Fruit fly (Drosophila melanogaster): Measurements from ENCODE around the gene CG42846.

Gene CG42846

DNA sequence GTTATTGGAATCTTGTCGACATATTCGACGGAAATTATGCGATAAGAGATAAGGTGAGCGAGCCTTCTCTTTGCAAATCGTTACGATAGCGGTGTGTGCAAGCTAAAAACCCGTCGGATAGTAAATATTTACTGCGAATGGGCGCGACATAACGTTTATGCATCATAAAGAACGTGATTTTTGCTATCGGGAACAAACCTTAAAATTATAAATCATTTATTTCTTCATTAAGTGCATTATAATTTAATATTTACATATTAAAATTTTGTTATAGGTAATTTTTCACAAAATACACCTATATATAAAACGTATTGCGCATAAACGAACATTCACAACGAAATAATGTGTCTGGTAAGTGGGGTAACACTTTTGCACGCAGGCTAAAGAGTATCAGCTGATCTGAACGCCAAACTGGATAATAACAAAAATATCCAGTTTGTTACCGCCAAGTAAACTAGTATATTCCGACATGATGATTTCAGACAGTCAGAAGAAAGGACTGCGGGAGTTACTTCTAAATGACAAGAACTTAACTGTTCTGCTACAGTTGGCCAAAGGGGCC, 25.6 kb downstream of the CG42846 start, which contains the start of the genes Gk1 and CG13876 (continued):
- TF ChIP-seq h (optimal IDR thresholded peaks at IDR 0.05): no peak
- TF ChIP-seq D19A (tag; optimal IDR thresholded peaks at IDR 0.05): peak; percentile 95
- peak; percentile 93 for TF ChIP-seq CG12104 (GFP tag; optimal IDR thresholded peaks at IDR 0.05)
- TF ChIP-seq Adf1 (GFP tag; IDR thresholded peaks at IDR 0.05): peak; percentile 83
- TF ChIP-seq ems (GFP tag; optimal IDR thresholded peaks at IDR 0.05): peak; percentile 72
- TF ChIP-seq ATbp (GFP tag; optimal IDR thresholded peaks at IDR 0.05): peak; percentile 88
- TF ChIP-seq Eip74EF (GFP tag; optimal IDR thresholded peaks at IDR 0.05): peak in 1 of 2 experiments; percentile 93
- TF ChIP-seq Gsc (GFP tag; IDR thresholded peaks at IDR 0.05): no peak
- TF ChIP-seq hkb (optimal IDR thresholded peaks at IDR 0.05): no peak
- TF ChIP-seq hkb (GFP tag; IDR thresholded peaks at IDR 0.05): peak; percentile 96
- peak; percentile 29 for TF ChIP-seq pum (GFP tag; optimal IDR thresholded peaks at IDR 0.05)
- TF ChIP-seq CG16863 (GFP tag; optimal IDR thresholded peaks at IDR 0.05): peak; percentile 21
- TF ChIP-seq Lhr (GFP tag; optimal IDR thresholded peaks at IDR 0.05): no peak
- TF ChIP-seq CG3838 (GFP tag; optimal IDR thresholded peaks at IDR 0.05): peak; percentile 68
- no peak for TF ChIP-seq Kr (GFP tag; optimal IDR thresholded peaks at IDR 0.05)
- peak; percentile 85 for TF ChIP-seq CG30020 (tag; optimal IDR thresholded peaks at IDR 0.05)
- peak; percentile 97 for TF ChIP-seq CG7839 (tag; optimal IDR thresholded peaks at IDR 0.05)
- no peak for TF ChIP-seq Hey (tag; optimal IDR thresholded peaks at IDR 0.05)
- peak; percentile 77 for TF ChIP-seq CG31365 (tag; optimal IDR thresholded peaks at IDR 0.05)
- TF ChIP-seq hth (optimal IDR thresholded peaks at IDR 0.05): no peak
- TF ChIP-seq CG11247 (GFP tag; IDR thresholded peaks at IDR 0.05): peak; percentile 91
- TF ChIP-seq corto (GFP tag; optimal IDR thresholded peaks at IDR 0.05): peak; percentile 94
- TF ChIP-seq gfzf (GFP tag; optimal IDR thresholded peaks at IDR 0.05): no peak
- TF ChIP-seq lmd (GFP tag; IDR thresholded peaks at IDR 0.05): peak; percentile 89
- TF ChIP-seq CG17912 (GFP tag; optimal IDR thresholded peaks at IDR 0.05): peak; percentile 86
- TF ChIP-seq CG33557 (GFP tag; optimal IDR thresholded peaks at IDR 0.05): peak; percentile 92
- no peak for TF ChIP-seq ERR (GFP tag; optimal IDR thresholded peaks at IDR 0.05)
- no peak for TF ChIP-seq sima (GFP tag; optimal IDR thresholded peaks at IDR 0.05)
- peak; percentile 71 for TF ChIP-seq bigmax (GFP tag; optimal IDR thresholded peaks at IDR 0.05)
- TF ChIP-seq CG4730 (GFP tag; IDR thresholded peaks at IDR 0.05): peak; percentile 85
- peak; percentile 93 for TF ChIP-seq Xbp1 (GFP tag; optimal IDR thresholded peaks at IDR 0.05)
- TF ChIP-seq CG9215 (GFP tag; IDR thresholded peaks at IDR 0.05): peak; percentile 81
- peak; percentile 95 for TF ChIP-seq Rfx (GFP tag; IDR thresholded peaks at IDR 0.05)
- TF ChIP-seq Awh (GFP tag; IDR thresholded peaks at IDR 0.05): peak; percentile 95
- peak; percentile 94 for TF ChIP-seq CG9817 (tag; optimal IDR thresholded peaks at IDR 0.05)
- peak; percentile 76 for TF ChIP-seq CG4707 (GFP tag; optimal IDR thresholded peaks at IDR 0.05)
- peak; percentile 92 for TF ChIP-seq Ets65A (GFP tag)
- TF ChIP-seq CG17829 (tag; optimal IDR thresholded peaks at IDR 0.05): peak; percentile 97
- TF ChIP-seq unpg (GFP tag; optimal IDR thresholded peaks at IDR 0.05): peak; percentile 98
- TF ChIP-seq CG6765 (GFP tag; optimal IDR thresholded peaks at IDR 0.05): peak; percentile 94
- peak; percentile 74 for TF ChIP-seq stwl (tag; optimal IDR thresholded peaks at IDR 0.05)
- peak; percentile 98 for TF ChIP-seq HmgZ (tag; optimal IDR thresholded peaks at IDR 0.05)
- TF ChIP-seq slbo (GFP tag; IDR thresholded peaks at IDR 0.05): peak; percentile 95
- peak; percentile 69 for TF ChIP-seq fd102C (GFP tag; optimal IDR thresholded peaks at IDR 0.05)
- peak; percentile 93 for TF ChIP-seq E2f1 (GFP tag; IDR thresholded peaks at IDR 0.05)
- TF ChIP-seq bowl (GFP tag; IDR thresholded peaks at IDR 0.05): peak; percentile 85
- peak; percentile 70 for TF ChIP-seq CG4617 (GFP tag; optimal IDR thresholded peaks at IDR 0.05; ENCODE audit: borderline replicate concordance)
- peak; percentile 42 for TF ChIP-seq bab2 (GFP tag; optimal IDR thresholded peaks at IDR 0.05)
- peak; percentile 79 for TF ChIP-seq NFAT (GFP tag; IDR thresholded peaks at IDR 0.05)
- TF ChIP-seq sna (GFP tag; IDR thresholded peaks at IDR 0.05; ENCODE audit: partially characterized antibody): no peak
- peak; percentile 97 for TF ChIP-seq ci (GFP tag; IDR thresholded peaks at IDR 0.05)

Data from whole organism, embryonic.